Fruit fly (Drosophila melanogaster) Kc167 (cell line): ENCODE data around the gene CG43059.

Source experiments
- Myc ChIP-seq: fragments of >200 bp; optimal IDR thresholded peaks from 2 replicates; lab custom pipeline; 2017; ENCODE audit warnings: missing external identifiers
- Sin3A ChIP-seq: fragments of >200 bp; optimal IDR thresholded peaks from 2 replicates; lab custom pipeline; 2018; ENCODE audit warnings: missing external identifiers
- insv ChIP-seq: fragments of >200 bp; optimal IDR thresholded peaks from 3 replicates; lab custom pipeline; 2018; ENCODE audit warnings: missing external identifiers
- psq ChIP-seq: fragments of >200 bp; optimal IDR thresholded peaks from 2 replicates; lab custom pipeline; 2017; ENCODE audit warnings: missing external identifiers

- TF ChIP-seq Myc (no peak), insv (no peak), psq (lab: Kevin White, UChicago) (no peak), Sin3A (lab: Kevin White, UChicago) (no peak)
Observed at dm6 chr3L:8323817-8324216, 5.1 kb upstream of the CG43059 start.
